Worm (Caenorhabditis elegans): ENCODE measurements around the gene K10B4.3.
"Not testable (repeated sequence)": the region's sequence is repeated elsewhere in the genome, so short reads cannot be mapped to it uniquely, and the experiment has no call there.

The K10B4.3 gene

DNA sequence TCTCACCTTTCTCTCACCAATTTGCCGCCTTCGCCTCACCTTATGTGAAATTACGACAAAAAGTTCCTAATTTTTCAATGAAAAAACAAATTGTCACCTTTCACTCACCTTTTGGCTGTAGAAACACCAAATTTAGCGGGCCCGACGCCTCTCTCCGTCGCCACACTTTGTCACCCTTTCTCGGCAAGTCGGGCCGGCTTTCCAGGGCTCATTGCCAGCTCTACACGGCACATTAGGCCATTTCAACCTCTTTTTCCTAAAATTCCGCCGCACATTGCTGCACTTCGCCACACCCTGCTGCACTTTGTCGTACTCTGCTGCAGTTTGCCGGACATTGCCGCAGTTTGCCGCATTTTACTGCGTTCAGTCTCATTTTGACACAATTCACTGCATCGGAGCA, 19.8 kb downstream of the K10B4.3 start:
- TF ChIP-seq lin-11 (tag; optimal IDR thresholded peaks at IDR 0.05) (no peak), mbf-1 (tag; optimal IDR thresholded peaks at IDR 0.05) (no peak), skn-1 (tag; optimal IDR thresholded peaks at IDR 0.05) (no peak), sem-4 (tag; optimal IDR thresholded peaks at IDR 0.05) (no peak), lin-39 (tag; optimal IDR thresholded peaks at IDR 0.05) (no peak), dmd-4 (tag; optimal IDR thresholded peaks at IDR 0.05) (no peak), ztf-11 (tag; optimal IDR thresholded peaks at IDR 0.05) (no peak), unc-39 (tag; optimal IDR thresholded peaks at IDR 0.05) (no peak), alr-1 (tag; optimal IDR thresholded peaks at IDR 0.05) (no peak)

DNA sequence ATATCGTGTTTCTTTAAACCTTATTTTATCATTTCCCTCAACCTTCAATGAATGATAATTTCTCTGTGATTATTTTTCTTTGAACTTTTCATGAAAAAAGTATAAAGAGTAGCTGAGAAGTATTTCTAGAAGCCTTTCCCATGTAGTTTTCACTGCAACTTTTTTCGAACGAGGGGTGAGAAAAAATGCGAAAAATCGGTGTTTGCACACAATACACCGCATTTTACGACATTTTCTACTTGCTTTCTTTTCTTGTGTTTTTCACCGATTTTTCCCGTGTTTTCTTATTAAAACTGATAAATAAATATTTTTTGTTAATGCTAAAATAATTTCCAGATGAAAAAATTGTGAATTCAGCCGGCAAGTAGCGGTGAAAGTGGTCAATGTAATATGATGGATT, 22.1 kb downstream of the K10B4.3 start, which contains the start of gene C50D2.10:
Gene C50D2.10, plus strand, starts transcription at position 245 of the 400 bp plus-strand sequence.
- not testable (repeated sequence) for TF ChIP-seq ztf-1 (GFP tag; conservative IDR thresholded peaks at IDR 0.05); C34F6.9 (tag; optimal IDR thresholded peaks at IDR 0.05); sma-3 (GFP tag; optimal IDR thresholded peaks at IDR 0.05)

DNA sequence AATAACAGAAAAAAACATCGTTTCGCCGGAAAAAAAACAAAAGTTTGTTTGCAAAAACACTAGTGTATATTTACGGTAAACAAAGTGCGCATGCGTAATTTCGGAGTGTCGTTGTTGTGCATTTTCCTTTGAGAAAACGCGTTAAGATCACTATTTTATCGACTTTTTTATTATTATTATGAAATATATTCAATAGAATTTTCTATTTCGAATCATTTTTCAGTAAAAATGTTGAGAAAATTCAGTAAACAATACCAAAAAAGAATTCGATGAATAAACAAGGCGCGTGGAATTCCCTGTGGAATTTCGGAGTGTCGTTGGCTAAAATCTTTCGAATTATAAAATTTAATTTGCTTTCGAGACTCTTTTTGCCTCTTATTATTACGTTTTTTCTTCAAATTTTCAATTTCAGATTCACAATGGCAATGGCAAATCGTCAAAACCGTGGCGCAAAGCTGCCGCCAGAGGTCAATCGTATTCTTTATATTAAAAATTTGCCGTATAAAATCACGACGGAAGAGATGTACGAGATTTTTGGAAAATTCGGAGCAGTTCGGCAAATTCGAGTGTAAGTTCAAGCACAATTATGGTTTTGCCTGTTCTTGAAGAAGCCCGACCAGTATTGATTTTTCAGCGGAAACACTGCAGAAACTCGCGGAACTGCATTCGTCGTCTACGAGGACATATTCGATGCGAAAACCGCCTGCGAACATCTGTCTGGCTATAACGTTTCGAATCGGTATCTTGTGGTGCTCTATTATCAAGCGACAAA, 22.8 kb downstream of the K10B4.3 start, which contains the start of the genes luc-7L3 and sftb-6:
Gene luc-7L3, minus strand, starts transcription at position 36 of the 772 bp plus-strand sequence.
Gene sftb-6, plus strand, starts transcription at position 413 of the 772 bp plus-strand sequence.
- peak; percentile 78 for TF ChIP-seq C34F6.9 (tag; optimal IDR thresholded peaks at IDR 0.05)
- TF ChIP-seq nhr-21 (tag; optimal IDR thresholded peaks at IDR 0.05), result peak; percentile 19
- TF ChIP-seq unc-62 (GFP tag; optimal IDR thresholded peaks at IDR 0.05), result no peak
- TF ChIP-seq mdl-1 (tag; optimal IDR thresholded peaks at IDR 0.05), result no peak
- TF ChIP-seq R02D3.7 (tag; optimal IDR thresholded peaks at IDR 0.05), result peak; percentile 93
- peak; percentile 57 for TF ChIP-seq lin-13 (GFP tag; optimal IDR thresholded peaks at IDR 0.05)
- peak; percentile 40 for TF ChIP-seq crh-2 (tag; optimal IDR thresholded peaks at IDR 0.05)
- TF ChIP-seq gmeb-1 (tag; optimal IDR thresholded peaks at IDR 0.05), result peak; percentile 74
- TF ChIP-seq elt-1 (tag; optimal IDR thresholded peaks at IDR 0.05), result no peak
- TF ChIP-seq lsy-2 (tag; optimal IDR thresholded peaks at IDR 0.05), result peak; percentile 54 to 83
- TF ChIP-seq unc-55 (GFP tag; optimal IDR thresholded peaks at IDR 0.05), result peak; percentile 74
- TF ChIP-seq sma-3 (GFP tag; optimal IDR thresholded peaks at IDR 0.05), result peak; percentile 52
- no peak for TF ChIP-seq nhr-10 (tag; optimal IDR thresholded peaks at IDR 0.05)
- TF ChIP-seq nhr-25 (tag; optimal IDR thresholded peaks at IDR 0.05), result peak; percentile 43
- TF ChIP-seq fos-1 (tag; optimal IDR thresholded peaks at IDR 0.05), result no peak
- TF ChIP-seq nhr-6 (tag; optimal IDR thresholded peaks at IDR 0.05), result peak; percentile 20

DNA sequence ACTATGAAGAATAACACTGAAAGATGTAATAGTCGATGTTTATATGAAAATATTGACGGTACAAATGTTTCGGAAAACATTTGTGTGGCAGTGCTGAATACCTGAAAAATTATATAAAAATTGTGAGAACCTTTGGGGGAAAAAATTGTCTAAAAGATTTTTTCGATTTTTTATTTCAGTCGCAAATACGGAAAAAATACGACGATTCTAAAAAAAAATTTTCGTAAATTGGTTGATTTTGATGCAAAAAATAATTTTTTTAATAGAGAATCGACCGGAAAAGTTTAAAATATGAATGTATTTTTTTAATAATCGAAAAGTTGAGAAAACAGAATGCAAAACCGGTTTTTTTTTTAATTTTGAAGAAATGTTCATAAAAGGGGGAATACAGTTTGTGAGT, 25.8 kb downstream of the K10B4.3 start, which contains the start of gene C50D2.7:
Gene C50D2.7, minus strand, starts transcription at position 101 of the 400 bp plus-strand sequence.
- TF ChIP-seq ztf-11 (tag; optimal IDR thresholded peaks at IDR 0.05), result no peak
- no peak for TF ChIP-seq nhr-6 (tag; optimal IDR thresholded peaks at IDR 0.05)
- TF ChIP-seq zag-1 (tag; optimal IDR thresholded peaks at IDR 0.05), result no peak
- TF ChIP-seq mbf-1 (tag; optimal IDR thresholded peaks at IDR 0.05), result no peak
- no peak for TF ChIP-seq ztf-4 (tag; optimal IDR thresholded peaks at IDR 0.05)
- TF ChIP-seq elt-3 (tag; optimal IDR thresholded peaks at IDR 0.05), result no peak
- no peak for TF ChIP-seq nhr-25 (tag; optimal IDR thresholded peaks at IDR 0.05)
- no peak for TF ChIP-seq lin-39 (tag; optimal IDR thresholded peaks at IDR 0.05)
- no peak for TF ChIP-seq skn-1 (tag; optimal IDR thresholded peaks at IDR 0.05)
- no peak for TF ChIP-seq nhr-23 (tag; optimal IDR thresholded peaks at IDR 0.05)
- TF ChIP-seq elt-1 (tag; optimal IDR thresholded peaks at IDR 0.05), result no peak
- no peak for TF ChIP-seq alr-1 (tag; optimal IDR thresholded peaks at IDR 0.05)
- no peak for TF ChIP-seq nhr-12 (tag; optimal IDR thresholded peaks at IDR 0.05)
- no peak for TF ChIP-seq egl-27 (tag; optimal IDR thresholded peaks at IDR 0.05)
- no peak for TF ChIP-seq unc-62 (GFP tag; optimal IDR thresholded peaks at IDR 0.05)
- TF ChIP-seq C34F6.9 (tag; optimal IDR thresholded peaks at IDR 0.05), result no peak
- TF ChIP-seq R02D3.7 (tag; optimal IDR thresholded peaks at IDR 0.05), result no peak
- no peak for TF ChIP-seq sem-4 (tag; optimal IDR thresholded peaks at IDR 0.05)
- TF ChIP-seq nhr-21 (tag; optimal IDR thresholded peaks at IDR 0.05), result no peak
- TF ChIP-seq nhr-11 (tag; optimal IDR thresholded peaks at IDR 0.05), result no peak

DNA sequence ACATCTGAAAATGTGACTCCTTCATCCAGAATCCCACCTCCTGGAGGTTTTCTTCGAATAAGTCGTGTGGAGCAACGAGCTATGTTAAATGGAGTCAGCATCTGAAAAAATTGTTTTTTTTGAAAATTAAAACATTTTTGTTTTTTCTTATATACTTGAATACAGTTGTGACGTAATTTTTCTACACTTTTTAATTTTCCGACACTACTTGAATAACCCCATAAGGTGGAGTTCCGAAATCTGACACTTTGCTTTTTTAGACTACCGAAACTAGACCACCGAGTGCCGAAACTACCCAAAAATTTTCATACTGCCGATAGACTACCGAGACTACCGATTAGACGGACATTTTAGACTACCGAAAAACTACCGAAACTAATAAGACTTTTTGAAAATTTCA, 29.6 kb downstream of the K10B4.3 start, which contains the start of gene mcat-1:
Gene mcat-1, minus strand, starts transcription at position 101 of the 400 bp plus-strand sequence.
- TF ChIP-seq ceh-16 (tag; optimal IDR thresholded peaks at IDR 0.05), result no peak
- no peak for TF ChIP-seq mab-5 (tag; optimal IDR thresholded peaks at IDR 0.05)
- no peak for TF ChIP-seq fos-1 (tag; optimal IDR thresholded peaks at IDR 0.05)
- TF ChIP-seq gmeb-1 (tag; optimal IDR thresholded peaks at IDR 0.05), result no peak
- no peak for TF ChIP-seq sem-4 (tag; optimal IDR thresholded peaks at IDR 0.05)
- no peak for TF ChIP-seq nhr-237 (tag; optimal IDR thresholded peaks at IDR 0.05)
- TF ChIP-seq sma-3 (GFP tag; optimal IDR thresholded peaks at IDR 0.05), result no peak
- no peak for TF ChIP-seq skn-1 (tag; optimal IDR thresholded peaks at IDR 0.05)
- TF ChIP-seq nhr-11 (tag; optimal IDR thresholded peaks at IDR 0.05), result no peak
- no peak for TF ChIP-seq ztf-11 (tag; optimal IDR thresholded peaks at IDR 0.05)
- no peak for TF ChIP-seq nhr-77 (tag; optimal IDR thresholded peaks at IDR 0.05)
- TF ChIP-seq lin-39 (tag; optimal IDR thresholded peaks at IDR 0.05), result no peak
- no peak for TF ChIP-seq Y55F3AM.14 (GFP tag; optimal IDR thresholded peaks at IDR 0.05)
- TF ChIP-seq ZK546.5 (tag; optimal IDR thresholded peaks at IDR 0.05), result no peak
- no peak for TF ChIP-seq alr-1 (tag; optimal IDR thresholded peaks at IDR 0.05)
- no peak for TF ChIP-seq unc-62 (GFP tag; optimal IDR thresholded peaks at IDR 0.05)
- TF ChIP-seq lin-13 (GFP tag; optimal IDR thresholded peaks at IDR 0.05), result no peak
